Worm (Caenorhabditis elegans) whole organism, midembryonic: Measurements from ENCODE around the gene D1044.1.

ENCODE experiments used
- T22C8.4 ChIP-seq: fragments of 200-800 bp; sonication (Bioruptor generic); IDR thresholded peaks from 2 replicates; pipeline ENCODE4 v1.3.6; 2022; ENCODE audit warnings: missing genetic modification characterization, missing compliant biosample characterization
- flt-1 ChIP-seq: fragments of 200-800 bp; sonication (Bioruptor generic); IDR thresholded peaks from 2 replicates; pipeline ENCODE4 v1.3.6; 2022; ENCODE audit warnings: missing genetic modification characterization, missing compliant biosample characterization
- klf-2 ChIP-seq: fragments of 200-800 bp; sonication (Bioruptor generic); conservative IDR thresholded peaks from 2 replicates; pipeline ENCODE4 v1.3.6; 2022; ENCODE audit warnings: missing genetic modification reagents, missing genetic modification characterization, missing compliant biosample characterization
- med-1 ChIP-seq: sonication (generic microtip); optimal IDR thresholded peaks from 2 replicates; lab custom pipeline; 2017; ENCODE audit warnings: missing genetic modification characterization, mild to moderate bottlenecking, missing compliant biosample characterization, antibody characterized with exemption, missing genetic modification reagents; ENCODE audit not compliant: insufficient read depth
- ref-1 ChIP-seq: fragments of 200-800 bp; sonication (Bioruptor generic); conservative IDR thresholded peaks from 2 replicates; pipeline ENCODE4 v1.3.6; 2022; ENCODE audit warnings: missing genetic modification reagents, missing genetic modification characterization, missing compliant biosample characterization
- ztf-23 ChIP-seq: fragments of 200-800 bp; sonication (Bioruptor generic); IDR thresholded peaks from 2 replicates; pipeline ENCODE4 v1.3.6; 2022; ENCODE audit warnings: missing genetic modification reagents, missing genetic modification characterization, missing compliant biosample characterization
- ztf-29 ChIP-seq: fragments of 200-800 bp; sonication (Bioruptor generic); IDR thresholded peaks from 2 replicates; pipeline ENCODE4 v1.3.6; 2022; ENCODE audit warnings: missing genetic modification reagents, missing genetic modification characterization, missing compliant biosample characterization

ce11 chrIII:5502915-5503575 is 41.0 kb upstream of the D1044.1 start:
- no peak for TF ChIP-seq flt-1 (GFP tag; lab: Robert Waterston, UW)
- no peak for TF ChIP-seq med-1 (GFP tag; lab: Kevin White, UChicago)
- TF ChIP-seq ztf-29 (GFP tag; lab: Robert Waterston, UW) = no peak
- TF ChIP-seq T22C8.4 (GFP tag; lab: Robert Waterston, UW) = no peak
- TF ChIP-seq klf-2 (GFP tag; lab: Robert Waterston, UW) = no peak
- no peak for TF ChIP-seq ztf-23
- TF ChIP-seq ref-1 = peak; percentile 43; the same call in 1 of the 2 replicates
